Fruit fly (Drosophila melanogaster) whole organism, embryonic: ENCODE data around the gene IRSp53.

Experiments used
- Aef1 ChIP-seq: fragments of 200-800 bp; sonication (Bioruptor generic); IDR thresholded peaks from 3 replicates; pipeline ENCODE4 v1.3.6; 2022; ENCODE audit warnings: missing biosample characterization, missing genetic modification characterization
- Bteb2 ChIP-seq: fragments of 200-800 bp; sonication (Bioruptor generic); optimal IDR thresholded peaks from 2 replicates; lab custom pipeline; 2016; ENCODE audit warnings: missing biosample characterization, missing genetic modification characterization
- CG10321 ChIP-seq: fragments of 200-800 bp; sonication (Bioruptor generic); IDR thresholded peaks from 2 replicates; pipeline ENCODE4 v1.3.6; 2022; ENCODE audit warnings: missing biosample characterization, missing genetic modification characterization
- CG11247 ChIP-seq: fragments of 200-800 bp; sonication (Bioruptor generic); IDR thresholded peaks from 2 replicates; pipeline ENCODE4 v1.3.6; 2022; ENCODE audit warnings: missing biosample characterization, missing genetic modification characterization
- CG11456 ChIP-seq: fragments of 200-800 bp; sonication (Bioruptor generic); IDR thresholded peaks from 3 replicates; pipeline ENCODE4 v1.3.6; 2022; ENCODE audit warnings: missing biosample characterization, missing genetic modification characterization
- CG12071 ChIP-seq: fragments of 200-800 bp; sonication (Bioruptor generic); optimal IDR thresholded peaks from 3 replicates; lab custom pipeline; 2018; ENCODE audit warnings: missing biosample characterization, mild to moderate bottlenecking, missing genetic modification characterization
- CG12744 ChIP-seq: fragments of 200-800 bp; sonication (Bioruptor generic); optimal IDR thresholded peaks from 2 replicates; lab custom pipeline; 2016; ENCODE audit warnings: missing biosample characterization, missing genetic modification characterization
- CG13287 ChIP-seq: fragments of 200-800 bp; sonication (Bioruptor generic); IDR thresholded peaks from 2 replicates; pipeline ENCODE4 v1.3.6; 2022; ENCODE audit warnings: missing biosample characterization, missing genetic modification characterization; ENCODE audit not compliant: partially characterized antibody
- CG15073 ChIP-seq: fragments of 200-800 bp; sonication (Bioruptor generic); optimal IDR thresholded peaks from 2 replicates; lab custom pipeline; 2016; ENCODE audit warnings: missing biosample characterization, missing genetic modification characterization
- CG17385 ChIP-seq: fragments of 200-800 bp; sonication (Bioruptor generic); optimal IDR thresholded peaks from 3 replicates; lab custom pipeline; 2018; ENCODE audit warnings: missing biosample characterization, mild to moderate bottlenecking, missing genetic modification characterization
- CG18599 ChIP-seq: fragments of 200-800 bp; sonication (Bioruptor generic); optimal IDR thresholded peaks from 3 replicates; lab custom pipeline; 2017; ENCODE audit warnings: missing biosample characterization, missing genetic modification characterization, mild to moderate bottlenecking, moderate library complexity, missing genetic modification reagents
- CG18764 ChIP-seq: fragments of 200-800 bp; sonication (Bioruptor generic); optimal IDR thresholded peaks from 3 replicates; lab custom pipeline; 2016; ENCODE audit warnings: missing biosample characterization, missing genetic modification characterization
- CG2678 ChIP-seq: fragments of 200-800 bp; sonication (Bioruptor generic); optimal IDR thresholded peaks from 3 replicates; lab custom pipeline; 2019; ENCODE audit warnings: missing biosample characterization, mild to moderate bottlenecking, missing genetic modification characterization, moderate library complexity
- CG2889 ChIP-seq: fragments of 200-800 bp; sonication (Bioruptor generic); IDR thresholded peaks from 3 replicates; pipeline ENCODE4 v1.3.6; 2022; ENCODE audit warnings: missing biosample characterization, missing genetic modification characterization
- CG30431 ChIP-seq: fragments of 200-800 bp; sonication (Bioruptor generic); optimal IDR thresholded peaks from 2 replicates; lab custom pipeline; 2017; ENCODE audit warnings: missing biosample characterization, missing genetic modification characterization
- CG34422 ChIP-seq: fragments of 200-800 bp; sonication (Bioruptor generic); IDR thresholded peaks from 3 replicates; pipeline ENCODE4 v1.3.6; 2022; ENCODE audit warnings: missing biosample characterization, missing genetic modification characterization
- CG4328 ChIP-seq: fragments of 200-800 bp; sonication (Bioruptor generic); optimal IDR thresholded peaks from 3 replicates; lab custom pipeline; 2017; ENCODE audit warnings: missing biosample characterization, missing genetic modification reagents, missing genetic modification characterization
- CG4424 ChIP-seq: fragments of 200-800 bp; sonication (Bioruptor generic); optimal IDR thresholded peaks from 3 replicates; lab custom pipeline; 2016; ENCODE audit warnings: missing biosample characterization, missing genetic modification characterization
- CG7745 ChIP-seq: fragments of 200-800 bp; sonication (Bioruptor generic); optimal IDR thresholded peaks from 2 replicates; lab custom pipeline; 2018; ENCODE audit warnings: missing biosample characterization, mild to moderate bottlenecking, missing genetic modification characterization, moderate library complexity
- CG8089 ChIP-seq: fragments of 200-800 bp; sonication (Bioruptor generic); optimal IDR thresholded peaks from 3 replicates; lab custom pipeline; 2016; ENCODE audit warnings: missing biosample characterization, missing genetic modification characterization
- CG8388 ChIP-seq: fragments of 200-800 bp; sonication (Bioruptor generic); optimal IDR thresholded peaks from 2 replicates; lab custom pipeline; 2019; ENCODE audit warnings: missing biosample characterization, mild to moderate bottlenecking, missing genetic modification characterization, moderate library complexity
- Dbx ChIP-seq: fragments of 200-800 bp; sonication (Bioruptor generic); IDR thresholded peaks from 3 replicates; pipeline ENCODE4 v1.3.6; 2022; ENCODE audit warnings: missing biosample characterization, missing genetic modification characterization
- Dp ChIP-seq: fragments of 200-800 bp; sonication (Bioruptor generic); optimal IDR thresholded peaks from 2 replicates; lab custom pipeline; 2018; ENCODE audit warnings: missing biosample characterization, mild to moderate bottlenecking, missing genetic modification characterization, moderate library complexity
- GATAe ChIP-seq: fragments of 200-800 bp; sonication (Bioruptor generic); conservative IDR thresholded peaks from 2 replicates; pipeline ENCODE4 v1.3.6; 2022; ENCODE audit warnings: missing biosample characterization, missing genetic modification characterization
- Gsc ChIP-seq: fragments of 200-800 bp; sonication (Bioruptor generic); IDR thresholded peaks from 2 replicates; pipeline ENCODE4 v1.3.6; 2022; ENCODE audit warnings: missing biosample characterization, missing genetic modification characterization
- Hmr ChIP-seq: fragments of 200-800 bp; sonication (Bioruptor generic); optimal IDR thresholded peaks from 3 replicates; lab custom pipeline; 2017; ENCODE audit warnings: mild to moderate bottlenecking, missing biosample characterization, missing genetic modification reagents, missing genetic modification characterization
- Hr39 ChIP-seq: fragments of >200 bp; optimal IDR thresholded peaks from 2 replicates; lab custom pipeline; 2017
- NC2α ChIP-seq: fragments of 200-800 bp; sonication (Bioruptor generic); optimal IDR thresholded peaks from 2 replicates; lab custom pipeline; 2016; ENCODE audit warnings: missing biosample characterization, missing genetic modification characterization
- NFAT ChIP-seq: fragments of 200-800 bp; sonication (Bioruptor generic); IDR thresholded peaks from 2 replicates; pipeline ENCODE4 v1.3.6; 2022; ENCODE audit warnings: missing biosample characterization, missing genetic modification characterization
- Oli ChIP-seq: fragments of 200-800 bp; sonication (Bioruptor generic); optimal IDR thresholded peaks from 2 replicates; lab custom pipeline; 2018; ENCODE audit warnings: missing biosample characterization, mild to moderate bottlenecking, missing genetic modification characterization, moderate library complexity
- Vsx1 ChIP-seq: fragments of 200-800 bp; sonication (Bioruptor generic); optimal IDR thresholded peaks from 2 replicates; lab custom pipeline; 2017; ENCODE audit warnings: missing biosample characterization, mild to moderate bottlenecking, missing genetic modification characterization, missing genetic modification reagents
- disco-r ChIP-seq: fragments of 200-800 bp; sonication (Bioruptor generic); optimal IDR thresholded peaks from 2 replicates; lab custom pipeline; 2016; ENCODE audit warnings: missing biosample characterization, missing genetic modification characterization
- dm ChIP-seq: fragments of 200-800 bp; sonication (Bioruptor generic); optimal IDR thresholded peaks from 3 replicates; lab custom pipeline; 2016; ENCODE audit warnings: missing biosample characterization, missing genetic modification characterization
- dmrt99B ChIP-seq: fragments of 200-800 bp; sonication (Bioruptor generic); optimal IDR thresholded peaks from 2 replicates; lab custom pipeline; 2018; ENCODE audit warnings: missing biosample characterization, mild to moderate bottlenecking, missing genetic modification characterization, moderate library complexity
- ems ChIP-seq: fragments of 200-800 bp; sonication (Bioruptor generic); optimal IDR thresholded peaks from 3 replicates; lab custom pipeline; 2016; ENCODE audit warnings: missing biosample characterization, missing genetic modification characterization
- esg ChIP-seq: fragments of 200-800 bp; sonication (Bioruptor generic); conservative IDR thresholded peaks from 2 replicates; pipeline ENCODE4 v1.3.6; 2022; ENCODE audit warnings: missing biosample characterization, missing genetic modification characterization
- fu2 ChIP-seq: fragments of 200-800 bp; sonication (Bioruptor generic); optimal IDR thresholded peaks from 2 replicates; lab custom pipeline; 2016; ENCODE audit warnings: missing biosample characterization, missing genetic modification characterization
- gem ChIP-seq: fragments of 200-800 bp; sonication (Bioruptor generic); optimal IDR thresholded peaks from 2 replicates; lab custom pipeline; 2019; ENCODE audit warnings: missing biosample characterization, mild to moderate bottlenecking, missing genetic modification characterization, moderate library complexity
- grau ChIP-seq: fragments of 200-800 bp; optimal IDR thresholded peaks from 3 replicates; lab custom pipeline; 2019; ENCODE audit warnings: missing biosample characterization, mild to moderate bottlenecking, missing genetic modification characterization, moderate library complexity
- hth ChIP-seq: fragments of >200 bp; optimal IDR thresholded peaks from 2 replicates; lab custom pipeline; 2017; ENCODE audit warnings: inconsistent platforms
- lilli ChIP-seq: fragments of 200-800 bp; sonication (Bioruptor generic); optimal IDR thresholded peaks from 3 replicates; lab custom pipeline; 2016; ENCODE audit warnings: missing biosample characterization, missing genetic modification characterization
- lola ChIP-seq, 3 experiments: fragments of >200 bp in 2 of 3; fragments of 200-800 bp in 1 of 3; sonication (Bioruptor generic) in 1 of 3; optimal IDR thresholded peaks; 2 replicates each; lab custom pipeline; 2017 to 2019; ENCODE audit warnings: missing biosample characterization in 3 of 3, missing genetic modification characterization in 3 of 3, mild to moderate bottlenecking in 1 of 3, moderate library complexity in 1 of 3
- nerfin-1 ChIP-seq: fragments of 200-800 bp; sonication (Bioruptor generic); optimal IDR thresholded peaks from 3 replicates; lab custom pipeline; 2019; ENCODE audit warnings: missing biosample characterization, mild to moderate bottlenecking, missing genetic modification characterization, moderate library complexity
- nom ChIP-seq: fragments of 200-800 bp; sonication (Bioruptor generic); optimal IDR thresholded peaks from 2 replicates; lab custom pipeline; 2017; ENCODE audit warnings: missing biosample characterization, missing genetic modification characterization, mild to moderate bottlenecking, moderate library complexity, missing genetic modification reagents
- pan ChIP-seq, 4 experiments: fragments of >200 bp in 3 of 4; fragments of 200-800 bp in 1 of 4; sonication (Bioruptor generic) in 1 of 4; optimal IDR thresholded peaks in 3 of 4; IDR thresholded peaks in 1 of 4; 2 replicates each; pipeline versions ENCODE4 v1.3.6 to Lab custom; 2017 to 2022; ENCODE audit warnings: missing biosample characterization in 2 of 4, missing genetic modification characterization in 2 of 4, mixed read lengths in 1 of 4
- psq ChIP-seq: fragments of 200-800 bp; sonication (Bioruptor generic); optimal IDR thresholded peaks from 2 replicates; lab custom pipeline; 2017; ENCODE audit warnings: missing biosample characterization, missing genetic modification characterization
- seq ChIP-seq: fragments of 200-800 bp; sonication (Bioruptor generic); IDR thresholded peaks from 2 replicates; pipeline ENCODE4 v1.3.6; 2022; ENCODE audit warnings: missing biosample characterization, missing genetic modification characterization
- sug ChIP-seq: fragments of 200-800 bp; optimal IDR thresholded peaks from 2 replicates; lab custom pipeline; 2019; ENCODE audit warnings: missing biosample characterization, mild to moderate bottlenecking, missing genetic modification characterization, moderate library complexity
- tgo ChIP-seq: fragments of 200-800 bp; sonication (Bioruptor generic); IDR thresholded peaks from 3 replicates; pipeline ENCODE4 v1.3.6; 2022; ENCODE audit warnings: missing biosample characterization, missing genetic modification characterization
- yki ChIP-seq: fragments of >200 bp; optimal IDR thresholded peaks from 3 replicates; lab custom pipeline; 2018
- zfh1 ChIP-seq: fragments of 200-800 bp; sonication (Bioruptor generic); IDR thresholded peaks from 3 replicates; pipeline ENCODE4 v1.3.6; 2022; ENCODE audit warnings: missing biosample characterization, missing genetic modification characterization

IRSp53 gene

dm6 chr3L:11093046-11093520, 42.8 kb upstream of the IRSp53 start, which contains the start of gene JIL-1 (continued):
- TF ChIP-seq CG15073 (no peak), tgo (GFP tag; lab: Robert Waterston, UW) (peak; percentile 76), hth (no peak), Hmr (GFP tag; lab: Kevin White, UChicago) (peak; percentile 77), CG2889 (GFP tag; lab: Robert Waterston, UW) (peak; percentile 63), nerfin-1 (tag; lab: Kevin White, UChicago) (peak; percentile 30), CG11247 (GFP tag; lab: Robert Waterston, UW) (peak; percentile 83), CG17385 (GFP tag; lab: Kevin White, UChicago) (peak; percentile 44), CG11456 (GFP tag; lab: Robert Waterston, UW) (peak; percentile 84), CG8089 (GFP tag; lab: Kevin White, UChicago) (no peak), GATAe (no peak), Oli (tag; lab: Kevin White, UChicago) (peak; percentile 35), fu2 (GFP tag; lab: Kevin White, UChicago) (peak; percentile 53), Vsx1 (peak; percentile 19), NFAT (GFP tag; lab: Robert Waterston, UW) (peak; percentile 92), psq (GFP tag; lab: Kevin White, UChicago) (peak; percentile 88), CG34422 (GFP tag; lab: Robert Waterston, UW) (peak; percentile 81), seq (GFP tag; lab: Robert Waterston, UW) (no peak), nom (no peak), CG12071 (GFP tag; lab: Kevin White, UChicago) (peak; percentile 14), Dbx (GFP tag; lab: Robert Waterston, UW) (peak; percentile 93), Aef1 (GFP tag; lab: Robert Waterston, UW) (peak; percentile 47), pan (optimal IDR thresholded peaks at IDR 0.05; lab: Kevin White, UChicago) (no peak), pan (GFP tag; optimal IDR thresholded peaks at IDR 0.05 in 1 of 2, IDR thresholded peaks at IDR 0.05 in 1 of 2) (peak in 1 of 2 experiments; percentile 68), CG10321 (GFP tag; lab: Robert Waterston, UW) (no peak), zfh1 (GFP tag; lab: Robert Waterston, UW) (peak; percentile 85; the same call in 2 of the 3 replicates), CG12744 (GFP tag; lab: Kevin White, UChicago) (no peak), Hr39 (no peak), disco-r (GFP tag; lab: Kevin White, UChicago) (no peak), CG18599 (peak; percentile 72), yki (lab: Kevin White, UChicago) (no peak), NC2α (no peak), gem (peak; percentile 59), ems (GFP tag; lab: Kevin White, UChicago) (peak; percentile 51), Bteb2 (peak; percentile 18), Dp (peak; percentile 22), CG30431 (GFP tag; lab: Kevin White, UChicago) (no peak), esg (GFP tag; lab: Robert Waterston, UW) (peak; percentile 42; the same call in 1 of the 2 replicates), grau (tag; lab: Kevin White, UChicago) (peak; percentile 66), CG13287 (peak; percentile 88), dmrt99B (tag; lab: Kevin White, UChicago) (peak; percentile 16), CG8388 (peak; percentile 2), dm (GFP tag; lab: Kevin White, UChicago) (no peak), CG18764 (GFP tag; lab: Kevin White, UChicago) (peak; percentile 30), lilli (peak; percentile 76), CG2678 (tag; lab: Kevin White, UChicago) (peak; percentile 56), CG4424 (GFP tag; lab: Kevin White, UChicago) (peak; percentile 44), Gsc (GFP tag; lab: Robert Waterston, UW) (no peak), lola (GFP tag; optimal IDR thresholded peaks at IDR 0.05; lab: Kevin White, UChicago) (peak in 1 of 3 experiments; percentile 30), CG4328 (GFP tag; lab: Kevin White, UChicago) (no peak), CG7745 (tag; lab: Kevin White, UChicago) (no peak), sug (tag; lab: Kevin White, UChicago) (peak; percentile 67)
